Fruit fly (Drosophila melanogaster) whole organism, embryonic: Measurements from ENCODE around the gene Plc21C.
A peak's percentile ranks its signal among the peaks of the same experiment; 100 is the strongest.

Source experiments
- Bteb2 ChIP-seq: fragments of 200-800 bp; sonication (Bioruptor generic); optimal IDR thresholded peaks from 2 replicates; lab custom pipeline; 2016; ENCODE audit warnings: missing biosample characterization, missing genetic modification characterization
- CG10321 ChIP-seq: fragments of 200-800 bp; sonication (Bioruptor generic); IDR thresholded peaks from 2 replicates; pipeline ENCODE4 v1.3.6; 2022; ENCODE audit warnings: missing biosample characterization, missing genetic modification characterization
- CG12071 ChIP-seq: fragments of 200-800 bp; sonication (Bioruptor generic); optimal IDR thresholded peaks from 3 replicates; lab custom pipeline; 2018; ENCODE audit warnings: missing biosample characterization, mild to moderate bottlenecking, missing genetic modification characterization
- CG12769 ChIP-seq: fragments of 200-800 bp; sonication (Bioruptor generic); optimal IDR thresholded peaks from 2 replicates; lab custom pipeline; 2019; ENCODE audit warnings: missing biosample characterization, mild to moderate bottlenecking, missing genetic modification characterization, moderate library complexity
- CG13775 ChIP-seq: fragments of 200-800 bp; sonication (Bioruptor generic); optimal IDR thresholded peaks from 3 replicates; lab custom pipeline; 2017; ENCODE audit warnings: missing biosample characterization, mild to moderate bottlenecking, missing genetic modification characterization
- CG13894 ChIP-seq: fragments of 200-800 bp; sonication (Bioruptor generic); optimal IDR thresholded peaks from 3 replicates; lab custom pipeline; 2018; ENCODE audit warnings: missing biosample characterization, mild to moderate bottlenecking, missing genetic modification characterization, moderate library complexity
- CG1792 ChIP-seq: fragments of 200-800 bp; sonication (Bioruptor generic); optimal IDR thresholded peaks from 2 replicates; lab custom pipeline; 2016; ENCODE audit warnings: missing biosample characterization, missing genetic modification characterization
- CG18262 ChIP-seq: fragments of 200-800 bp; optimal IDR thresholded peaks from 3 replicates; lab custom pipeline; 2019; ENCODE audit warnings: missing biosample characterization, mild to moderate bottlenecking, missing genetic modification characterization, moderate library complexity
- CG18476 ChIP-seq: fragments of 200-800 bp; sonication (Bioruptor generic); optimal IDR thresholded peaks from 2 replicates; lab custom pipeline; 2016; ENCODE audit warnings: missing biosample characterization, mild to moderate bottlenecking, missing genetic modification characterization
- CG2678 ChIP-seq: fragments of 200-800 bp; sonication (Bioruptor generic); optimal IDR thresholded peaks from 3 replicates; lab custom pipeline; 2019; ENCODE audit warnings: missing biosample characterization, mild to moderate bottlenecking, missing genetic modification characterization, moderate library complexity
- CG32772 ChIP-seq: fragments of 200-800 bp; sonication (Bioruptor generic); IDR thresholded peaks from 2 replicates; pipeline ENCODE4 v1.3.6; 2022; ENCODE audit warnings: missing biosample characterization, missing genetic modification characterization
- CG33557 ChIP-seq: fragments of 200-800 bp; sonication (Bioruptor generic); optimal IDR thresholded peaks from 2 replicates; lab custom pipeline; 2019; ENCODE audit warnings: missing biosample characterization, mild to moderate bottlenecking, missing genetic modification characterization, moderate library complexity
- CG34376 ChIP-seq: fragments of 200-800 bp; sonication (Bioruptor generic); optimal IDR thresholded peaks from 2 replicates; lab custom pipeline; 2018; ENCODE audit warnings: missing biosample characterization, mild to moderate bottlenecking, missing genetic modification characterization
- CG7987 ChIP-seq: fragments of 200-800 bp; sonication (Bioruptor generic); optimal IDR thresholded peaks from 2 replicates; lab custom pipeline; 2018; ENCODE audit warnings: missing biosample characterization, mild to moderate bottlenecking, missing genetic modification characterization, moderate library complexity
- CG8089 ChIP-seq: fragments of 200-800 bp; sonication (Bioruptor generic); optimal IDR thresholded peaks from 3 replicates; lab custom pipeline; 2016; ENCODE audit warnings: missing biosample characterization, missing genetic modification characterization
- D ChIP-seq, 2 experiments: fragments of 200-800 bp in 1 of 2; fragments of >200 bp in 1 of 2; sonication (Bioruptor generic) in 1 of 2; optimal IDR thresholded peaks; 2 replicates in 1 of 2; 3 replicates in 1 of 2; lab custom pipeline; 2017; ENCODE audit warnings: mild to moderate bottlenecking in 1 of 2, missing biosample characterization in 1 of 2, missing genetic modification characterization in 1 of 2, missing genetic modification reagents in 1 of 2
- Hr39 ChIP-seq: fragments of >200 bp; optimal IDR thresholded peaks from 2 replicates; lab custom pipeline; 2017
- Hsf ChIP-seq: fragments of 200-800 bp; sonication (Bioruptor generic); optimal IDR thresholded peaks from 3 replicates; lab custom pipeline; 2016; ENCODE audit warnings: missing biosample characterization, missing genetic modification characterization
- Mad ChIP-seq: fragments of 200-800 bp; sonication (Bioruptor generic); optimal IDR thresholded peaks from 2 replicates; lab custom pipeline; 2016; ENCODE audit warnings: missing biosample characterization, missing genetic modification characterization
- Oaz ChIP-seq: fragments of 200-800 bp; sonication (Bioruptor generic); IDR thresholded peaks from 2 replicates; pipeline ENCODE4 v1.3.6; 2022; ENCODE audit warnings: missing biosample characterization, missing genetic modification characterization
- Rfx ChIP-seq: fragments of 200-800 bp; sonication (Bioruptor generic); IDR thresholded peaks from 2 replicates; pipeline ENCODE4 v1.3.6; 2022; ENCODE audit warnings: missing biosample characterization, missing genetic modification characterization
- abd-A ChIP-seq: fragments of 200-800 bp; sonication (Bioruptor generic); optimal IDR thresholded peaks from 3 replicates; lab custom pipeline; 2019; ENCODE audit warnings: missing biosample characterization, mild to moderate bottlenecking, missing genetic modification characterization, moderate library complexity
- al ChIP-seq: fragments of 200-800 bp; sonication (Bioruptor generic); IDR thresholded peaks from 2 replicates; pipeline ENCODE4 v1.3.6; 2022; ENCODE audit warnings: missing biosample characterization, missing genetic modification characterization
- cg ChIP-seq: fragments of 200-800 bp; sonication (Bioruptor generic); optimal IDR thresholded peaks from 3 replicates; lab custom pipeline; 2019; ENCODE audit warnings: missing biosample characterization, mild to moderate bottlenecking, missing genetic modification characterization, moderate library complexity
- ci ChIP-seq: fragments of 200-800 bp; sonication (Bioruptor generic); IDR thresholded peaks from 3 replicates; pipeline ENCODE4 v1.3.6; 2022; ENCODE audit warnings: missing biosample characterization, missing genetic modification characterization
- crc ChIP-seq: fragments of 200-800 bp; sonication (Bioruptor generic); optimal IDR thresholded peaks from 2 replicates; lab custom pipeline; 2016; ENCODE audit warnings: missing biosample characterization, missing genetic modification characterization
- cwo ChIP-seq: fragments of 200-800 bp; sonication (Bioruptor generic); optimal IDR thresholded peaks from 3 replicates; lab custom pipeline; 2017; ENCODE audit warnings: missing biosample characterization, missing genetic modification characterization, mild to moderate bottlenecking, moderate library complexity, missing genetic modification reagents
- dimm ChIP-seq: fragments of 200-800 bp; sonication (Bioruptor generic); IDR thresholded peaks from 2 replicates; pipeline ENCODE4 v1.3.6; 2022; ENCODE audit warnings: missing biosample characterization, missing genetic modification characterization
- fd64A ChIP-seq: fragments of 200-800 bp; sonication (Bioruptor generic); optimal IDR thresholded peaks from 3 replicates; lab custom pipeline; 2018; ENCODE audit warnings: missing biosample characterization, mild to moderate bottlenecking, missing genetic modification characterization
- gro ChIP-seq: fragments of 200-800 bp; sonication (Bioruptor generic); optimal IDR thresholded peaks from 2 replicates; lab custom pipeline; 2016; ENCODE audit warnings: missing biosample characterization, missing genetic modification characterization
- ham ChIP-seq: fragments of 200-800 bp; sonication (Bioruptor generic); IDR thresholded peaks from 2 replicates; pipeline ENCODE4 v1.3.6; 2022; ENCODE audit warnings: missing biosample characterization, missing genetic modification characterization
- jigr1 ChIP-seq: fragments of 200-800 bp; sonication (Bioruptor generic); IDR thresholded peaks from 3 replicates; pipeline ENCODE4 v1.3.6; 2022; ENCODE audit warnings: missing biosample characterization, missing genetic modification characterization
- kah ChIP-seq: fragments of 200-800 bp; sonication (Bioruptor generic); optimal IDR thresholded peaks from 2 replicates; lab custom pipeline; 2018; ENCODE audit warnings: missing biosample characterization, mild to moderate bottlenecking, missing genetic modification characterization
- kay ChIP-seq: fragments of 200-800 bp; sonication (Bioruptor generic); optimal IDR thresholded peaks from 2 replicates; lab custom pipeline; 2016; ENCODE audit warnings: missing biosample characterization, missing genetic modification characterization
- lbe ChIP-seq: fragments of 200-800 bp; sonication (Bioruptor generic); optimal IDR thresholded peaks from 2 replicates; lab custom pipeline; 2016; ENCODE audit warnings: missing biosample characterization, mild to moderate bottlenecking, missing genetic modification characterization
- lola ChIP-seq, 3 experiments: fragments of >200 bp in 2 of 3; fragments of 200-800 bp in 1 of 3; sonication (Bioruptor generic) in 1 of 3; optimal IDR thresholded peaks; 2 replicates each; lab custom pipeline; 2017 to 2019; ENCODE audit warnings: missing biosample characterization in 3 of 3, missing genetic modification characterization in 3 of 3, mild to moderate bottlenecking in 1 of 3, moderate library complexity in 1 of 3
- nerfin-1 ChIP-seq: fragments of 200-800 bp; sonication (Bioruptor generic); optimal IDR thresholded peaks from 3 replicates; lab custom pipeline; 2019; ENCODE audit warnings: missing biosample characterization, mild to moderate bottlenecking, missing genetic modification characterization, moderate library complexity
- onecut ChIP-seq: fragments of 200-800 bp; sonication (Bioruptor generic); IDR thresholded peaks from 2 replicates; pipeline ENCODE4 v1.3.6; 2022; ENCODE audit warnings: missing biosample characterization, missing genetic modification characterization
- peb ChIP-seq: fragments of 200-800 bp; sonication (Bioruptor generic); IDR thresholded peaks from 2 replicates; pipeline ENCODE4 v1.3.6; 2022; ENCODE audit warnings: missing biosample characterization, missing genetic modification characterization
- pros ChIP-seq: fragments of 200-800 bp; sonication (Bioruptor generic); optimal IDR thresholded peaks from 3 replicates; lab custom pipeline; 2019; ENCODE audit warnings: missing biosample characterization, mild to moderate bottlenecking, missing genetic modification characterization, moderate library complexity
- ranshi ChIP-seq: fragments of 200-800 bp; sonication (Bioruptor generic); IDR thresholded peaks from 2 replicates; pipeline ENCODE4 v1.3.6; 2022; ENCODE audit warnings: missing biosample characterization, missing genetic modification characterization
- run ChIP-seq: fragments of 200-800 bp; sonication (Bioruptor generic); optimal IDR thresholded peaks from 3 replicates; lab custom pipeline; 2018; ENCODE audit warnings: missing biosample characterization, mild to moderate bottlenecking, missing genetic modification characterization
- schlank ChIP-seq: fragments of 200-800 bp; sonication (Bioruptor generic); optimal IDR thresholded peaks from 2 replicates; lab custom pipeline; 2018; ENCODE audit warnings: missing biosample characterization, mild to moderate bottlenecking, missing genetic modification characterization
- sd ChIP-seq: fragments of 200-800 bp; sonication (Bioruptor generic); optimal IDR thresholded peaks from 3 replicates; lab custom pipeline; 2018; ENCODE audit warnings: missing biosample characterization, mild to moderate bottlenecking, missing genetic modification characterization, moderate library complexity
- sens ChIP-seq: fragments of 200-800 bp; sonication (Bioruptor generic); peaks from one replicate; lab custom pipeline; 2016; ENCODE audit warnings: missing biosample characterization, missing genetic modification characterization
- sr ChIP-seq: fragments of 200-800 bp; sonication (Bioruptor generic); IDR thresholded peaks from 3 replicates; pipeline ENCODE4 v1.3.6; 2022; ENCODE audit warnings: missing biosample characterization, missing genetic modification characterization
- tll ChIP-seq, 2 experiments: fragments of 200-800 bp in 1 of 2; fragments of >200 bp in 1 of 2; sonication (Bioruptor generic) in 1 of 2; optimal IDR thresholded peaks; 2 replicates each; lab custom pipeline; 2017 to 2019; ENCODE audit warnings: missing biosample characterization in 2 of 2, missing genetic modification characterization in 2 of 2, mild to moderate bottlenecking in 1 of 2, moderate library complexity in 1 of 2
- ttk ChIP-seq: fragments of 200-800 bp; sonication (Bioruptor generic); IDR thresholded peaks from 2 replicates; pipeline ENCODE4 v2.1.2; 2022; ENCODE audit warnings: missing biosample characterization, missing genetic modification characterization

The Plc21C gene

dm6 chr2L:307129-307528 lies 1.4 kb downstream of the Plc21C start (continued):
- TF ChIP-seq ttk (GFP tag; lab: Robert Waterston, UW) (no peak), cwo (peak; percentile 19), sr (peak; percentile 11; the same call in 1 of the 3 replicates), D (optimal IDR thresholded peaks at IDR 0.05; lab: Kevin White, UChicago) (no peak), D (GFP tag; optimal IDR thresholded peaks at IDR 0.05; lab: Kevin White, UChicago) (no peak), abd-A (tag; lab: Kevin White, UChicago) (peak; percentile 93), pros (GFP tag; lab: Kevin White, UChicago) (peak; percentile 23), Oaz (GFP tag; lab: Robert Waterston, UW) (no peak), Hsf (GFP tag; lab: Kevin White, UChicago) (no peak), schlank (tag; lab: Kevin White, UChicago) (peak; percentile 17), CG10321 (no peak), crc (no peak), ci (GFP tag; lab: Robert Waterston, UW) (0 out of 3 replicates have a peak, but pooled peaks have one; percentile 13), CG2678 (no peak), lbe (GFP tag; lab: Kevin White, UChicago) (no peak)

dm6 chr2L:308194-308706 lies 2.5 kb downstream of the Plc21C start:
- TF ChIP-seq fd64A (GFP tag; lab: Kevin White, UChicago), result peak; percentile 43
- TF ChIP-seq sr, result peak; percentile 56; the same call in 1 of the 3 replicates
- TF ChIP-seq onecut (GFP tag; lab: Robert Waterston, UW), result no peak
- TF ChIP-seq ham (GFP tag; lab: Robert Waterston, UW), result no peak
- peak; percentile 17 for TF ChIP-seq run (tag; lab: Kevin White, UChicago)
- peak; percentile 69 for TF ChIP-seq kah
- peak; percentile 71 for TF ChIP-seq CG12769 (tag; lab: Kevin White, UChicago)
- TF ChIP-seq abd-A (tag; lab: Kevin White, UChicago), result peak; percentile 27
- peak; percentile 3 for TF ChIP-seq sens (GFP tag; lab: Kevin White, UChicago)
- peak; percentile 69 for TF ChIP-seq sd (tag; lab: Kevin White, UChicago)
- no peak for TF ChIP-seq CG12071 (GFP tag; lab: Kevin White, UChicago)

dm6 chr2L:309177-309576 lies 3.4 kb downstream of the Plc21C start:
- TF ChIP-seq jigr1, result no peak
- no peak for TF ChIP-seq CG33557
- TF ChIP-seq CG7987, result no peak
- no peak for TF ChIP-seq Mad (GFP tag; lab: Kevin White, UChicago)
- TF ChIP-seq gro, result peak; percentile 13
- no peak for TF ChIP-seq CG32772
- 0 out of 2 replicates have a peak, but pooled peaks have one; percentile 47 for TF ChIP-seq Rfx (GFP tag; lab: Robert Waterston, UW)
- no peak for TF ChIP-seq ranshi (GFP tag; lab: Robert Waterston, UW)
- TF ChIP-seq CG18262 (tag; lab: Kevin White, UChicago), result no peak
- peak in 1 of 2 experiments; percentile 4 for TF ChIP-seq tll (GFP tag; optimal IDR thresholded peaks at IDR 0.05; lab: Kevin White, UChicago)
- no peak for TF ChIP-seq CG34376
- TF ChIP-seq CG13894 (tag; lab: Kevin White, UChicago), result peak; percentile 21
- TF ChIP-seq Hr39 (lab: Kevin White, UChicago), result no peak
- no peak for TF ChIP-seq nerfin-1
- no peak for TF ChIP-seq kay
- TF ChIP-seq lola (GFP tag; optimal IDR thresholded peaks at IDR 0.05; lab: Kevin White, UChicago), result no peak
- no peak for TF ChIP-seq CG18476 (GFP tag; lab: Kevin White, UChicago)
- no peak for TF ChIP-seq al (GFP tag; lab: Robert Waterston, UW)
- TF ChIP-seq dimm (GFP tag; lab: Robert Waterston, UW), result no peak
- TF ChIP-seq CG13775 (GFP tag; lab: Kevin White, UChicago), result no peak
- no peak for TF ChIP-seq cg (GFP tag; lab: Kevin White, UChicago)
- no peak for TF ChIP-seq CG8089 (GFP tag; lab: Kevin White, UChicago)
- no peak for TF ChIP-seq peb (GFP tag; lab: Robert Waterston, UW)
- peak; percentile 4 for TF ChIP-seq Hsf (GFP tag; lab: Kevin White, UChicago)
- no peak for TF ChIP-seq Bteb2 (GFP tag; lab: Kevin White, UChicago)
- no peak for TF ChIP-seq CG1792 (GFP tag; lab: Kevin White, UChicago)
